Worm (Caenorhabditis elegans) whole organism, L3 larva: ENCODE results near the gene Y37A1A.3.

ENCODE experiments used
- R02D3.7 ChIP-seq: fragments of 150-350 bp; optimal IDR thresholded peaks from 2 replicates; lab custom pipeline; 2014; ENCODE audit warnings: missing biosample characterization, missing genetic modification characterization
- ZK546.5 ChIP-seq: sonication (generic microtip); optimal IDR thresholded peaks from 2 replicates; lab custom pipeline; 2017; ENCODE audit warnings: missing biosample characterization, missing genetic modification characterization
- aly-2 ChIP-seq: fragments of 150-350 bp; optimal IDR thresholded peaks from 2 replicates; lab custom pipeline; 2014; ENCODE audit warnings: missing biosample characterization, missing genetic modification characterization
- ama-1 ChIP-seq: fragments of 150-350 bp; optimal IDR thresholded peaks from 2 replicates; lab custom pipeline; 2018
- ceh-28 ChIP-seq: fragments of 150-350 bp; optimal IDR thresholded peaks from 2 replicates; lab custom pipeline; 2014; ENCODE audit warnings: missing biosample characterization, missing genetic modification reagents, missing genetic modification characterization
- ceh-82 ChIP-seq: fragments of 150-350 bp; optimal IDR thresholded peaks from 2 replicates; lab custom pipeline; 2014; ENCODE audit warnings: missing biosample characterization, missing genetic modification characterization
- ceh-9 ChIP-seq: sonication (generic microtip); optimal IDR thresholded peaks from 2 replicates; lab custom pipeline; 2018; ENCODE audit warnings: missing biosample characterization, missing genetic modification characterization
- daf-12 ChIP-seq: fragments of 150-350 bp; optimal IDR thresholded peaks from 2 replicates; lab custom pipeline; 2014; ENCODE audit warnings: missing biosample characterization, missing genetic modification reagents, missing genetic modification characterization
- egl-27 ChIP-seq: sonication (generic microtip); optimal IDR thresholded peaks from 4 replicates; lab custom pipeline; 2017; ENCODE audit warnings: missing biosample characterization, missing genetic modification reagents, missing genetic modification characterization
- egl-5 ChIP-seq: fragments of 150-350 bp; optimal IDR thresholded peaks from 2 replicates; lab custom pipeline; 2017; ENCODE audit warnings: missing biosample characterization, missing genetic modification reagents, missing genetic modification characterization, inconsistent platforms
- elt-1 ChIP-seq: fragments of 150-350 bp; optimal IDR thresholded peaks from 2 replicates; lab custom pipeline; 2014; ENCODE audit warnings: missing biosample characterization, missing genetic modification characterization
- elt-2 ChIP-seq: sonication (generic microtip); optimal IDR thresholded peaks from 2 replicates; lab custom pipeline; 2016; ENCODE audit warnings: missing genetic modification reagents, mild to moderate bottlenecking, missing genetic modification characterization, missing compliant biosample characterization
- elt-3 ChIP-seq, 3 experiments: fragments of 150-350 bp in 1 of 3; sonication (generic microtip) in 2 of 3; optimal IDR thresholded peaks; 2 replicates in 2 of 3; 4 replicates in 1 of 3; lab custom pipeline; 2014 to 2017; ENCODE audit warnings: missing biosample characterization in 3 of 3, missing genetic modification characterization in 3 of 3
- eor-1 ChIP-seq, 2 experiments: fragments of 150-350 bp; optimal IDR thresholded peaks; 2 replicates each; lab custom pipeline; 2014 to 2018; ENCODE audit warnings: missing biosample characterization in 2 of 2, missing genetic modification characterization in 2 of 2
- fkh-10 ChIP-seq: sonication (generic microtip); optimal IDR thresholded peaks from 2 replicates; lab custom pipeline; 2017; ENCODE audit warnings: missing biosample characterization, missing genetic modification reagents, missing genetic modification characterization
- fkh-2 ChIP-seq: fragments of 150-350 bp; optimal IDR thresholded peaks from 2 replicates; lab custom pipeline; 2014; ENCODE audit warnings: missing biosample characterization, missing genetic modification reagents, missing genetic modification characterization
- fos-1 ChIP-seq: fragments of 150-350 bp; optimal IDR thresholded peaks from 2 replicates; lab custom pipeline; 2014; ENCODE audit warnings: missing biosample characterization, missing genetic modification characterization
- hmg-11 ChIP-seq: sonication (generic microtip); optimal IDR thresholded peaks from 2 replicates; lab custom pipeline; 2016; ENCODE audit warnings: missing genetic modification characterization, missing compliant biosample characterization
- jun-1 ChIP-seq: fragments of 150-350 bp; optimal IDR thresholded peaks from 2 replicates; lab custom pipeline; 2014; ENCODE audit warnings: missing biosample characterization, missing genetic modification reagents, missing genetic modification characterization
- lin-15B ChIP-seq: fragments of 150-350 bp; optimal IDR thresholded peaks from 2 replicates; lab custom pipeline; 2014; ENCODE audit warnings: missing biosample characterization, missing genetic modification characterization
- lin-39 ChIP-seq: fragments of 150-350 bp; optimal IDR thresholded peaks from 2 replicates; lab custom pipeline; 2018; ENCODE audit warnings: missing biosample characterization, missing genetic modification reagents, missing genetic modification characterization
- lsy-12 ChIP-seq: sonication (generic microtip); optimal IDR thresholded peaks from 2 replicates; lab custom pipeline; 2016; ENCODE audit warnings: mild to moderate bottlenecking, missing genetic modification characterization, missing compliant biosample characterization
- mdl-1 ChIP-seq: fragments of 150-350 bp; optimal IDR thresholded peaks from 2 replicates; lab custom pipeline; 2014; ENCODE audit warnings: missing biosample characterization, missing genetic modification characterization
- nfya-1 ChIP-seq: sonication (generic microtip); optimal IDR thresholded peaks from 2 replicates; lab custom pipeline; 2017; ENCODE audit warnings: missing genetic modification characterization, mild to moderate bottlenecking, missing compliant biosample characterization, antibody characterized with exemption, moderate library complexity; ENCODE audit not compliant: insufficient read depth
- nhr-11 ChIP-seq: fragments of 150-350 bp; optimal IDR thresholded peaks from 2 replicates; lab custom pipeline; 2014; ENCODE audit warnings: missing biosample characterization, missing genetic modification characterization
- nhr-12 ChIP-seq: fragments of 150-350 bp; optimal IDR thresholded peaks from 2 replicates; lab custom pipeline; 2014; ENCODE audit warnings: missing biosample characterization, missing genetic modification characterization
- nhr-23 ChIP-seq: fragments of 150-350 bp; optimal IDR thresholded peaks from 2 replicates; lab custom pipeline; 2014; ENCODE audit warnings: missing biosample characterization, missing genetic modification reagents, missing genetic modification characterization
- nhr-237 ChIP-seq: fragments of 150-350 bp; optimal IDR thresholded peaks from 2 replicates; lab custom pipeline; 2014; ENCODE audit warnings: missing biosample characterization, missing genetic modification characterization
- nhr-25 ChIP-seq: sonication (generic microtip); optimal IDR thresholded peaks from 2 replicates; lab custom pipeline; 2017; ENCODE audit warnings: missing biosample characterization, missing genetic modification characterization
- nhr-28 ChIP-seq: fragments of 150-350 bp; optimal IDR thresholded peaks from 2 replicates; lab custom pipeline; 2014; ENCODE audit warnings: missing biosample characterization, missing genetic modification characterization
- nhr-43 ChIP-seq: sonication (generic microtip); optimal IDR thresholded peaks from 2 replicates; lab custom pipeline; 2016; ENCODE audit warnings: mild to moderate bottlenecking, missing genetic modification characterization, missing compliant biosample characterization; ENCODE audit not compliant: poor library complexity, severe bottlenecking
- nhr-67 ChIP-seq: fragments of 150-350 bp; optimal IDR thresholded peaks from 2 replicates; lab custom pipeline; 2014; ENCODE audit warnings: missing biosample characterization, missing genetic modification characterization
- nhr-76 ChIP-seq: fragments of 150-350 bp; sonication (generic microtip); optimal IDR thresholded peaks from 5 replicates; lab custom pipeline; 2014; ENCODE audit warnings: missing biosample characterization, missing genetic modification characterization
- pha-4 ChIP-seq: fragments of 150-350 bp; optimal IDR thresholded peaks from 2 replicates; lab custom pipeline; 2014; ENCODE audit warnings: missing biosample characterization, missing genetic modification reagents, missing genetic modification characterization
- pqm-1 ChIP-seq: fragments of 150-350 bp; optimal IDR thresholded peaks from 2 replicates; lab custom pipeline; 2017; ENCODE audit warnings: missing biosample characterization, missing genetic modification characterization, inconsistent platforms
- sea-2 ChIP-seq: fragments of 150-350 bp; sonication (generic microtip); optimal IDR thresholded peaks from 4 replicates; lab custom pipeline; 2014; ENCODE audit warnings: missing biosample characterization, missing genetic modification reagents, missing genetic modification characterization
- skn-1 ChIP-seq: fragments of 150-350 bp; optimal IDR thresholded peaks from 2 replicates; lab custom pipeline; 2014; ENCODE audit warnings: missing biosample characterization, missing genetic modification characterization
- snpc-4 ChIP-seq: fragments of 150-350 bp; optimal IDR thresholded peaks from 2 replicates; lab custom pipeline; 2014; ENCODE audit warnings: missing biosample characterization, missing genetic modification characterization
- tbx-2 ChIP-seq: sonication (generic microtip); optimal IDR thresholded peaks from 2 replicates; lab custom pipeline; 2016; ENCODE audit warnings: mild to moderate bottlenecking, missing genetic modification characterization, missing compliant biosample characterization
- unc-39 ChIP-seq: sonication (generic microtip); optimal IDR thresholded peaks from 4 replicates; lab custom pipeline; 2017; ENCODE audit warnings: missing biosample characterization, missing genetic modification characterization
- unc-62 ChIP-seq: fragments of 150-350 bp; sonication (generic microtip); optimal IDR thresholded peaks from 4 replicates; lab custom pipeline; 2014; ENCODE audit warnings: missing biosample characterization, missing genetic modification reagents, missing genetic modification characterization
- ztf-11 ChIP-seq: fragments of 150-350 bp; optimal IDR thresholded peaks from 2 replicates; lab custom pipeline; 2014; ENCODE audit warnings: missing biosample characterization, missing genetic modification characterization
- ztf-4 ChIP-seq: fragments of 150-350 bp; optimal IDR thresholded peaks from 2 replicates; lab custom pipeline; 2014; ENCODE audit warnings: missing biosample characterization, missing genetic modification characterization

Gene Y37A1A.3

DNA sequence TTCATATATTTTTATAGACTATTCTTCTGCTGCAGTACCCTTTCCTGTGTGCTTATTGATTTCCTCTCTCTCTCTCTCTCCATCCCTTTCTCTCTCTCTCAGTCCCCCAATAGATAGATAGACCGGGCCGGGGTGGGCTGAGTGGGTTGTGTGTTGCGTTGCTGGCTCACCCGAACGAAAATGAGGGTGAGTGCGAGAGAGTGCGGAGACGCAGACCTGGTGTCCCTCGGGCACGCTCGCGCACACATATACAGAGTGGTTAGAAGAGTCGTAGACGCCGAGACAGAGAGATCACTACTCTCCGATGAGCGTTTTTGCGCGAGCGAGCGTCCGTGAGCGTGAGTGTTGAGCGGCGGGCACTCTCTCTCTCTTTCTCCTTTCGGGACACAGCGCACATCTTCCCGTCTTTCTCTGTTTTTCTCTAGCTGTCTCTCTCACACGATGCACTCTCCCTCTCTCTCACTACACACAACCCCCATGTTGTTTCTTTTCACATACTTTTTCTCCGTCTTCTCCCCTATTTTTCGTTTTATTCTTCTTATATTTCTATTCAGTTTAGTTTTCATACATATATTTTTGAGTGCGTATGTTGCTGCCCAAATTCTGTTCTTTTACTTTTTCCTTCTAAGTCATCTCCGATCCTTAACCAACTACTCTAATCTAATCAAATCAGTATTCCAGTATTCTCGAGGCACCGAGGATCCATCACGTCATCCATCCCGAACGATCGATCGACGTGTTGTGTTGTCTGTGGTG is 15.1 kb downstream of the Y37A1A.3 start, which contains the start of gene lin-66 (continued):
- TF ChIP-seq nhr-11 (tag; lab: Kevin White, UChicago): peak; percentile 62
- no peak for TF ChIP-seq fkh-10 (GFP tag; lab: Kevin White, UChicago)
- no peak for TF ChIP-seq nhr-67
- TF ChIP-seq fos-1 (tag; lab: Kevin White, UChicago): no peak
- no peak for TF ChIP-seq ama-1
- TF ChIP-seq unc-39 (tag; lab: Kevin White, UChicago): peak; percentile 17
- TF ChIP-seq elt-2 (tag; lab: Kevin White, UChicago): peak; percentile 86
- TF ChIP-seq ztf-4 (tag; lab: Kevin White, UChicago): no peak
- TF ChIP-seq nhr-76 (tag; lab: Kevin White, UChicago): no peak
- TF ChIP-seq hmg-11 (tag; lab: Kevin White, UChicago): peak; percentile 99
- TF ChIP-seq nhr-28 (tag; lab: Kevin White, UChicago): no peak
- TF ChIP-seq pha-4 (tag; lab: Kevin White, UChicago): peak; percentile 75

DNA sequence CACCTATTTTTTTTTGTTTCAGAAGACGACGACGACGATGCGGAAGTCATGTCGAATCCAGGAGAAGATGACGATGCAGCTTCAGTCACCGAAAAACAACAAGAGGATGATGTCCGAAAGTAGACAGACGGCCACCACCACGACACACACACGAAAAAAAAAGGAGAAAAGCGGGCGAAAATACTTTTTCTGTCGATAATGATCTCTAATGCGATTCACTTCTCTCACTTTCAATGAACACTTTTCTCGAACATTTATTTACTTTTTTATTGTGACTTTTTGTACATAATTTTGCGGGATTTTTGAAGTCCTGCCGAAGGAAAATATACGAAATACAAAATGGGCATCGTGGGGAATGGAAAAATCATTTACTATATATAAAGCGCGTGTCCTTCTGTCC is 18.8 kb downstream of the Y37A1A.3 start:
- no peak for TF ChIP-seq hmg-11 (tag; lab: Kevin White, UChicago)
- no peak for TF ChIP-seq nfya-1 (tag; lab: Kevin White, UChicago)
- no peak for TF ChIP-seq elt-2 (tag; lab: Kevin White, UChicago)
- no peak for TF ChIP-seq snpc-4 (tag; lab: Kevin White, UChicago)
- no peak for TF ChIP-seq jun-1 (tag; lab: Kevin White, UChicago)
- no peak for TF ChIP-seq tbx-2 (tag; lab: Kevin White, UChicago)
- TF ChIP-seq nhr-12: no peak
- TF ChIP-seq nhr-43 (tag; lab: Kevin White, UChicago): no peak
- no peak for TF ChIP-seq nhr-25 (tag; lab: Kevin White, UChicago)
- no peak for TF ChIP-seq fkh-10 (GFP tag; lab: Kevin White, UChicago)
- TF ChIP-seq nhr-67: no peak
- no peak for TF ChIP-seq lsy-12
- no peak for TF ChIP-seq R02D3.7 (tag; lab: Kevin White, UChicago)
- TF ChIP-seq ama-1: no peak

DNA sequence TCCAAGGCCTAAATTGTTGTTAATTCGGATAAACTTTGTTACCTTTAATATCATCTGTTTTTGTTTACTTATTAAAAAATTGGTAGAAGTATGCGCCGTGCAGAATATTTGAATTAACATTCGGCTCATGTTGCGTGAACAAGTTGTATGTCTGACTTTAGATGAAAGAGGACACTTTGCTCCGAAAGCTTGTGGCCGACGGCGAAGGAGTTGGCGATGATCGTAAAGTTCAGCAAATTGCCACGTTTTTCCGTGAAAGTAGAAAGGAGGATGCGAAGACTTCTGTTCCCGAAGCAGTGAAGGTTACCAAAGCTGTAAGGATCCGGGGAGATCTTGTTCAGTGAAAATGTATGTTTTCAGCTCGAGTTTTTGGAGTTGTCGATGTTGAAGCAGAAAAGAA is 20.1 kb downstream of the Y37A1A.3 start, which contains the start of gene thoc-7:
Gene thoc-7, plus strand, starts transcription at position 162 of the 400 bp plus-strand sequence.
- TF ChIP-seq unc-62 (GFP tag; lab: Kevin White, UChicago) (no peak), nhr-43 (tag; lab: Kevin White, UChicago) (peak; percentile 15)

DNA sequence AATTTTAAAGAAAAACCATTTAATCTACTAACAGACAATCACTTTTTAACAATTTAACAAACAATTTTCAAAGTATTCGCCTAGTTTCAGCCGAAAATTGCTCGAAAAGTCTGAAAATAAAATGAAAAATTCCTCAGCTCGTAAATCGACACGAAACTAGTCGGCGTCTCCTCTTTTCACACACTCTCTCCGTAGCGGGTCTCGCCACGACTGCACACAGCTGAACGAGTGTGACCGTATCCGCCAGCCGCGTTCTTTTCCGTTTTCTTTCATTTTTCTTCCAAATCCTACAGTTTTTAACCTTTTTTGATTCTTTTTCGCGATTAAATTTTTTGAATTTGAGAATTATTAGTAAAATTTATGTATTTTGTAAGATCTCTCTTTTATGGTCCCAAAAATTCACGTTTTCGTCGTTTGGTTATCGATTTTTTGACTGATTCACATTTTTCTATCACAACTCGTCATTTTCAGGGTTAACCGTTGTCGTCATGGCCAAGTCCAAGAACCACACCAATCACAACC is 20.9 kb downstream of the Y37A1A.3 start, which contains the start of gene rpl-29:
Gene rpl-29, plus strand, starts transcription at position 472 of the 522 bp plus-strand sequence.
- TF ChIP-seq daf-12 (no peak), nhr-76 (tag; lab: Kevin White, UChicago) (no peak), elt-2 (tag; lab: Kevin White, UChicago) (peak; percentile 57), snpc-4 (tag; lab: Kevin White, UChicago) (peak; percentile 49), ceh-82 (tag; lab: Kevin White, UChicago) (peak; percentile 21), elt-3 (tag; optimal IDR thresholded peaks at IDR 0.05; lab: Kevin White, UChicago) (no peak), ceh-9 (tag; lab: Kevin White, UChicago) (no peak), egl-27 (tag; lab: Kevin White, UChicago) (no peak), nhr-67 (no peak), elt-1 (peak; percentile 12), nhr-237 (tag; lab: Kevin White, UChicago) (no peak), fkh-10 (GFP tag; lab: Kevin White, UChicago) (peak; percentile 44), fos-1 (tag; lab: Kevin White, UChicago) (no peak), jun-1 (tag; lab: Kevin White, UChicago) (peak; percentile 61), lsy-12 (peak; percentile 71), sea-2 (no peak), lin-15B (tag; lab: Kevin White, UChicago) (peak; percentile 87), nhr-25 (tag; lab: Kevin White, UChicago) (peak; percentile 89), ceh-28 (tag; lab: Kevin White, UChicago) (peak; percentile 56), skn-1 (tag; lab: Kevin White, UChicago) (peak; percentile 76), lin-39 (tag; lab: Kevin White, UChicago) (peak; percentile 85), ztf-11 (no peak), tbx-2 (tag; lab: Kevin White, UChicago) (peak; percentile 25), fkh-2 (tag; lab: Kevin White, UChicago) (no peak), nhr-28 (tag; lab: Kevin White, UChicago) (no peak), mdl-1 (tag; lab: Kevin White, UChicago) (no peak), pqm-1 (tag; lab: Kevin White, UChicago) (peak; percentile 64), nhr-12 (no peak), nhr-11 (tag; lab: Kevin White, UChicago) (no peak), aly-2 (tag; lab: Kevin White, UChicago) (no peak), egl-5 (tag; lab: Kevin White, UChicago) (peak; percentile 83), nhr-23 (tag; lab: Kevin White, UChicago) (peak; percentile 80), hmg-11 (tag; lab: Kevin White, UChicago) (peak; percentile 92), eor-1 (tag; optimal IDR thresholded peaks at IDR 0.05; lab: Kevin White, UChicago) (no peak), pha-4 (tag; lab: Kevin White, UChicago) (peak; percentile 96), ZK546.5 (no peak)
